Worm (Caenorhabditis elegans): ENCODE results near the gene C18E9.9.

- no peak for TF ChIP-seq ama-1 (optimal IDR thresholded peaks at IDR 0.05)
- TF ChIP-seq B0310.2 (tag; optimal IDR thresholded peaks at IDR 0.05) = no peak
- no peak for TF ChIP-seq sea-1 (GFP tag; conservative IDR thresholded peaks at IDR 0.05)
- TF ChIP-seq ets-7 (tag; optimal IDR thresholded peaks at IDR 0.05) = no peak
- no peak for TF ChIP-seq flt-1 (GFP tag; IDR thresholded peaks at IDR 0.05)
- TF ChIP-seq hmg-4 (GFP tag; optimal IDR thresholded peaks at IDR 0.05) = no peak
- no peak for TF ChIP-seq pes-1 (GFP tag; IDR thresholded peaks at IDR 0.05)
Measured at ce11 chrII:8989444-8989843, at the start of gene C18E9.9.

All from whole organism, early embryonic.